Worm (Caenorhabditis elegans) whole organism, L3 larva: ENCODE results near the gene gex-2.

Experiments used
- R02D3.7 ChIP-seq: fragments of 150-350 bp; optimal IDR thresholded peaks from 2 replicates; lab custom pipeline; 2014; ENCODE audit warnings: missing biosample characterization, missing genetic modification characterization
- ZK546.5 ChIP-seq: sonication (generic microtip); optimal IDR thresholded peaks from 2 replicates; lab custom pipeline; 2017; ENCODE audit warnings: missing biosample characterization, missing genetic modification characterization
- aly-2 ChIP-seq: fragments of 150-350 bp; optimal IDR thresholded peaks from 2 replicates; lab custom pipeline; 2014; ENCODE audit warnings: missing biosample characterization, missing genetic modification characterization
- ama-1 ChIP-seq: fragments of 150-350 bp; optimal IDR thresholded peaks from 2 replicates; lab custom pipeline; 2018
- ceh-16 ChIP-seq: sonication (generic microtip); optimal IDR thresholded peaks from 2 replicates; lab custom pipeline; 2017; ENCODE audit warnings: missing biosample characterization, missing genetic modification characterization
- ceh-28 ChIP-seq: fragments of 150-350 bp; optimal IDR thresholded peaks from 2 replicates; lab custom pipeline; 2014; ENCODE audit warnings: missing biosample characterization, missing genetic modification reagents, missing genetic modification characterization
- ceh-82 ChIP-seq: fragments of 150-350 bp; optimal IDR thresholded peaks from 2 replicates; lab custom pipeline; 2014; ENCODE audit warnings: missing biosample characterization, missing genetic modification characterization
- daf-12 ChIP-seq: fragments of 150-350 bp; optimal IDR thresholded peaks from 2 replicates; lab custom pipeline; 2014; ENCODE audit warnings: missing biosample characterization, missing genetic modification reagents, missing genetic modification characterization
- egl-27 ChIP-seq: sonication (generic microtip); optimal IDR thresholded peaks from 4 replicates; lab custom pipeline; 2017; ENCODE audit warnings: missing biosample characterization, missing genetic modification reagents, missing genetic modification characterization
- egl-5 ChIP-seq: fragments of 150-350 bp; optimal IDR thresholded peaks from 2 replicates; lab custom pipeline; 2017; ENCODE audit warnings: missing biosample characterization, missing genetic modification reagents, missing genetic modification characterization, inconsistent platforms
- elt-1 ChIP-seq: fragments of 150-350 bp; optimal IDR thresholded peaks from 2 replicates; lab custom pipeline; 2014; ENCODE audit warnings: missing biosample characterization, missing genetic modification characterization
- elt-2 ChIP-seq: sonication (generic microtip); optimal IDR thresholded peaks from 2 replicates; lab custom pipeline; 2016; ENCODE audit warnings: missing genetic modification reagents, mild to moderate bottlenecking, missing genetic modification characterization, missing compliant biosample characterization
- elt-3 ChIP-seq, 3 experiments: fragments of 150-350 bp in 1 of 3; sonication (generic microtip) in 2 of 3; optimal IDR thresholded peaks; 2 replicates in 2 of 3; 4 replicates in 1 of 3; lab custom pipeline; 2014 to 2017; ENCODE audit warnings: missing biosample characterization in 3 of 3, missing genetic modification characterization in 3 of 3
- eor-1 ChIP-seq, 2 experiments: fragments of 150-350 bp; optimal IDR thresholded peaks; 2 replicates each; lab custom pipeline; 2014 to 2018; ENCODE audit warnings: missing biosample characterization in 2 of 2, missing genetic modification characterization in 2 of 2
- fkh-10 ChIP-seq: sonication (generic microtip); optimal IDR thresholded peaks from 2 replicates; lab custom pipeline; 2017; ENCODE audit warnings: missing biosample characterization, missing genetic modification reagents, missing genetic modification characterization
- fkh-2 ChIP-seq: fragments of 150-350 bp; optimal IDR thresholded peaks from 2 replicates; lab custom pipeline; 2014; ENCODE audit warnings: missing biosample characterization, missing genetic modification reagents, missing genetic modification characterization
- hmg-11 ChIP-seq: sonication (generic microtip); optimal IDR thresholded peaks from 2 replicates; lab custom pipeline; 2016; ENCODE audit warnings: missing genetic modification characterization, missing compliant biosample characterization
- jun-1 ChIP-seq: fragments of 150-350 bp; optimal IDR thresholded peaks from 2 replicates; lab custom pipeline; 2014; ENCODE audit warnings: missing biosample characterization, missing genetic modification reagents, missing genetic modification characterization
- lin-15B ChIP-seq: fragments of 150-350 bp; optimal IDR thresholded peaks from 2 replicates; lab custom pipeline; 2014; ENCODE audit warnings: missing biosample characterization, missing genetic modification characterization
- mml-1 ChIP-seq: fragments of 150-350 bp; sonication (generic microtip); optimal IDR thresholded peaks from 3 replicates; lab custom pipeline; 2014; ENCODE audit warnings: missing biosample characterization, missing genetic modification characterization
- nfya-1 ChIP-seq: sonication (generic microtip); optimal IDR thresholded peaks from 2 replicates; lab custom pipeline; 2017; ENCODE audit warnings: missing genetic modification characterization, mild to moderate bottlenecking, missing compliant biosample characterization, antibody characterized with exemption, moderate library complexity; ENCODE audit not compliant: insufficient read depth
- nhr-23 ChIP-seq: fragments of 150-350 bp; optimal IDR thresholded peaks from 2 replicates; lab custom pipeline; 2014; ENCODE audit warnings: missing biosample characterization, missing genetic modification reagents, missing genetic modification characterization
- nhr-237 ChIP-seq: fragments of 150-350 bp; optimal IDR thresholded peaks from 2 replicates; lab custom pipeline; 2014; ENCODE audit warnings: missing biosample characterization, missing genetic modification characterization
- nhr-67 ChIP-seq: fragments of 150-350 bp; optimal IDR thresholded peaks from 2 replicates; lab custom pipeline; 2014; ENCODE audit warnings: missing biosample characterization, missing genetic modification characterization
- pqm-1 ChIP-seq: fragments of 150-350 bp; optimal IDR thresholded peaks from 2 replicates; lab custom pipeline; 2017; ENCODE audit warnings: missing biosample characterization, missing genetic modification characterization, inconsistent platforms
- sea-2 ChIP-seq: fragments of 150-350 bp; sonication (generic microtip); optimal IDR thresholded peaks from 4 replicates; lab custom pipeline; 2014; ENCODE audit warnings: missing biosample characterization, missing genetic modification reagents, missing genetic modification characterization
- skn-1 ChIP-seq: fragments of 150-350 bp; optimal IDR thresholded peaks from 2 replicates; lab custom pipeline; 2014; ENCODE audit warnings: missing biosample characterization, missing genetic modification characterization
- snpc-4 ChIP-seq: fragments of 150-350 bp; optimal IDR thresholded peaks from 2 replicates; lab custom pipeline; 2014; ENCODE audit warnings: missing biosample characterization, missing genetic modification characterization
- tbx-2 ChIP-seq: sonication (generic microtip); optimal IDR thresholded peaks from 2 replicates; lab custom pipeline; 2016; ENCODE audit warnings: mild to moderate bottlenecking, missing genetic modification characterization, missing compliant biosample characterization
- unc-39 ChIP-seq: sonication (generic microtip); optimal IDR thresholded peaks from 4 replicates; lab custom pipeline; 2017; ENCODE audit warnings: missing biosample characterization, missing genetic modification characterization
- unc-62 ChIP-seq: fragments of 150-350 bp; sonication (generic microtip); optimal IDR thresholded peaks from 4 replicates; lab custom pipeline; 2014; ENCODE audit warnings: missing biosample characterization, missing genetic modification reagents, missing genetic modification characterization
- ztf-11 ChIP-seq: fragments of 150-350 bp; optimal IDR thresholded peaks from 2 replicates; lab custom pipeline; 2014; ENCODE audit warnings: missing biosample characterization, missing genetic modification characterization

Gene gex-2

DNA sequence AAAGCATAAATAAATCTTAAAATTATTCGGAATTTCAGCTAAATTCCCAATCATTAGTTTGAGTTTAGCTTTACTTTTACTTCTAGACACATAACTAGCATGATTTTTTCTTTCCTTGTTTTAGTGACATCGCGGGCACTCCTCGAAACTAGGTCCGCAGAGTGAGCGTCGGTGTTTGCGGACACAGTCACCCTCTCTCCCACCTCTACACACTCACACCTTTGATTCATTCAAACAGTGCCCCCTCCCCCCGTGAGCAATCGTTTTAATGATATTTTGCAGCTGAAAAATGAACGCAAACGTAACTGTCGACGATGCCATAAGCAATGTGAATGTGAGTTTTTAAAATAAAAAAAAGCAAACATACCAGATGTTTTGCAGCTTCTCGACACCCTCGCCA is at the start of gene gex-2:
Gene gex-2 (plus strand): TSS at position 283 of the 400 bp plus-strand sequence.
- TF ChIP-seq hmg-11 (peak; percentile 21), eor-1 (tag; optimal IDR thresholded peaks at IDR 0.05; lab: Kevin White, UChicago) (no peak), elt-2 (tag; lab: Kevin White, UChicago) (peak; percentile 26), pqm-1 (tag; lab: Kevin White, UChicago) (no peak), fkh-10 (GFP tag; lab: Kevin White, UChicago) (no peak), snpc-4 (tag; lab: Kevin White, UChicago) (no peak), ama-1 (no peak), unc-62 (GFP tag; lab: Kevin White, UChicago) (no peak), nfya-1 (tag; lab: Kevin White, UChicago) (no peak), egl-27 (no peak), ceh-28 (tag; lab: Kevin White, UChicago) (no peak), aly-2 (tag; lab: Kevin White, UChicago) (no peak), skn-1 (tag; lab: Kevin White, UChicago) (no peak), ZK546.5 (tag; lab: Kevin White, UChicago) (no peak), elt-1 (tag; lab: Kevin White, UChicago) (no peak), jun-1 (no peak), tbx-2 (no peak)

- peak; percentile 72 for TF ChIP-seq elt-2 (tag; lab: Kevin White, UChicago)
- no peak for TF ChIP-seq ceh-16 (tag; lab: Kevin White, UChicago)
These were observed 49.0 kb upstream of the gex-2 start, which contains the start of gene asm-3 for ce11 chrIV:523595-523994. Gene asm-3 (minus strand): TSS chrIV:523809.

- TF ChIP-seq nhr-23 (no peak), nhr-237 (tag; lab: Kevin White, UChicago) (no peak), unc-39 (tag; lab: Kevin White, UChicago) (no peak), egl-5 (no peak)
These were observed 48.2 kb upstream of the gex-2 start, which contains the start of gene W03G1.2 for ce11 chrIV:524352-524751. Gene W03G1.2 (plus strand): TSS chrIV:524652.

DNA sequence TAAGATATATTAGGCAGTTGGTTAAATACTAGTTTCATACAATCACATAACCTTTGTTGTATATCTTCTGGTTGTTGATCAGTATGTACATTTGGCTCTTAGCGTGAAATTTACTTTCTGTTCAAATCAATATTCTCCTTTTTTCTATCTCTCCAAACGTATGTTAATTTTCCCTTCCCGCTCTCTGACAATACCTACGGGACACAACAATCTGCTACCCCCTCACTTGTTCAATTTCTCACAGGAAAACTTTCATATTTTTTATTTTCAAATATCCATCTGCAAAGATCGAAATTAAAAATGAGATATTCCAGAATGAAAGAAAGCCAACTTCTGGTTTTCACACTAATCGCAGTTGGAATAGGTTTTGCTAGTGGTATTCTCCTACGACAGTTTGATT is 40.7 kb upstream of the gex-2 start, which contains the start of gene glt-7:
Gene glt-7 (plus strand): TSS at position 301 of the 400 bp plus-strand sequence.
- no peak for TF ChIP-seq lin-15B (tag; lab: Kevin White, UChicago)
- no peak for TF ChIP-seq unc-62 (GFP tag; lab: Kevin White, UChicago)
- no peak for TF ChIP-seq ZK546.5 (tag; lab: Kevin White, UChicago)
- TF ChIP-seq eor-1 (tag; optimal IDR thresholded peaks at IDR 0.05; lab: Kevin White, UChicago): no peak
- no peak for TF ChIP-seq jun-1
- no peak for TF ChIP-seq sea-2
- no peak for TF ChIP-seq ceh-82 (tag; lab: Kevin White, UChicago)
- no peak for TF ChIP-seq R02D3.7 (tag; lab: Kevin White, UChicago)
- no peak for TF ChIP-seq elt-2 (tag; lab: Kevin White, UChicago)
- no peak for TF ChIP-seq mml-1
- no peak for TF ChIP-seq nhr-23
- TF ChIP-seq aly-2 (tag; lab: Kevin White, UChicago): no peak
- TF ChIP-seq daf-12: no peak
- TF ChIP-seq skn-1 (tag; lab: Kevin White, UChicago): no peak
- TF ChIP-seq, all 47 proteins: peak for 0

ce11 chrIV:545852-546251 is 26.7 kb upstream of the gex-2 start:
- TF ChIP-seq ztf-11 (no peak), elt-2 (tag; lab: Kevin White, UChicago) (no peak), elt-3 (tag; optimal IDR thresholded peaks at IDR 0.05; lab: Kevin White, UChicago) (no peak), fkh-2 (tag; lab: Kevin White, UChicago) (no peak), sea-2 (no peak), ZK546.5 (tag; lab: Kevin White, UChicago) (no peak), ceh-28 (tag; lab: Kevin White, UChicago) (no peak)

DNA sequence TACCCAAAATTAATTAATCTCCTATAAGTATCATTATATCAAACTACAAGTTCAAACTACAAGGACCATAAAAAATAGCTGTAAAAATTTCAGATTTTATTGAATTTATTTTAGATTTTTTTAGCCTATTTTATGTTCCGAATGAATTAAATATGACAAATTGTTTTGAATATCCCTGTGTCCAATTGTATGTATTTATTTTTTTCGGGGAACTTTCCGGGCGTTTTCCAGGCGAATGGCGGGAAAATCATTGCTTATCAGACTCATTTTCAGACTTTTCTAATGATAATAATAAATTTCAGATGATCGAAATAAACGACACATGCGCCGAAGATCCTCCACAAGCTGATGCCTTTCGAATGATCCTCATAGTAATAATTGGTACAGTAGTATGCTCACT is 24.6 kb upstream of the gex-2 start, which contains the start of gene F56A11.4:
Gene F56A11.4 (plus strand): TSS at position 301 of the 400 bp plus-strand sequence.
- TF ChIP-seq nhr-67 (tag; lab: Kevin White, UChicago): no peak
- TF ChIP-seq egl-5: no peak
- no peak for TF ChIP-seq R02D3.7 (tag; lab: Kevin White, UChicago)
